Fruit fly (Drosophila melanogaster) whole organism, prepupa: ENCODE results near the gene CG43235.
"Not testable (repeated sequence)": the region's sequence is repeated elsewhere in the genome, so short reads cannot be mapped to it uniquely, and the experiment has no call there.

Experiments used
- CG6276 ChIP-seq: fragments of 200-800 bp; sonication (Bioruptor generic); optimal IDR thresholded peaks from 2 replicates; lab custom pipeline; 2017; ENCODE audit warnings: missing biosample characterization, mild to moderate bottlenecking, missing genetic modification characterization
- Gug ChIP-seq: fragments of 200-800 bp; sonication (Bioruptor generic); IDR thresholded peaks from 2 replicates; pipeline ENCODE4 v1.3.6; 2022; ENCODE audit warnings: missing biosample characterization, missing genetic modification characterization
- Hr38 ChIP-seq: sonication (Bioruptor generic); optimal IDR thresholded peaks from 2 replicates; lab custom pipeline; 2016; ENCODE audit warnings: missing biosample characterization, missing genetic modification characterization
- Hr4 ChIP-seq: fragments of 200-800 bp; sonication (Bioruptor generic); optimal IDR thresholded peaks from 3 replicates; lab custom pipeline; 2016; ENCODE audit warnings: missing biosample characterization, missing genetic modification characterization

- not testable (repeated sequence) for TF ChIP-seq CG6276 (GFP tag; lab: Kevin White, UChicago); Hr38 (GFP tag; lab: Kevin White, UChicago); Hr4; Gug (GFP tag; lab: Robert Waterston, UW)
Measured at dm6 chr2L:7738709-7739108, 45.9 kb downstream of the CG43235 start, which contains the start of gene CG31904.
